In the genomic region with DNA sequence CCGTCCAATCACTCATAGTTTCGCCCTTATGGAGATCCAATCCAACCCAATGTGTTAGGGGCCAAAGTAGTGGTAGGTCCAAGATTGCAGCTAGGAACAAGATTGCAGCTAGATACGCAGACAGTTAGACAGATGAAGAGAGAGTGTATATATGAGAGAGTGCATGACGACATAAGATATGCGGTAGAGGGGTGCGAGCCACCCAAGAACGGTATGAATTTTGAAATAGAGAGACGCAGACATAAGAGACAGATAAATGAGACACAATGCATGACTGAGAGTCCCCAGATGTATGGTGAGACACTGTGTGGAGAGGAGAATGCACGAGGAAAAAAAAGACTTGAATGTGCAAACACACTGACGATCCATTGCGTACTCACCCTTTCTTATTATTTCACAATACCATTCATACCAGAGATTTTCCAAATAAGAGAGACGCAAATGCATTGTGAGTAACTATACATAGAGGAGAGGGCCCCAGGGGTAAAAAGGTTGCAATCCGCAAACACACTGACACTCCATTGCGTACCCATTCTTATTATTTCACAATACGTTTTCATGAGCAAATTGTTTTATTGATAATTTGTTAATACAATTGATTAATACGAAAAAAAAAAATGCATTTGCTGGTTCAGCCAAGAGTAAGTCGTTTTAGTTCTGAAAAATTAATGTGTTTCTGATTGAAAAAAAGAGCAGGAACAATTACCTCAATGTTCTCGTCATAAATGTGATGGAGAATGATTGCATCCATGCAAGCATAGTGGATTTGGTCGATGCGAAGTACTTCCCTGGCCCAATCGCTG, we compare ENCODE assay signal across 4 worm cellular contexts.
TF ChIP-seq lines count a peak whose summit lies in the region.
"Not testable (repeated sequence)": the region's sequence is repeated elsewhere in the genome, so short reads cannot be mapped to it uniquely, and the experiment has no call there.

A gene (minus strand): TSS at position 51 of the 803 bp plus-strand sequence.
A gene (plus strand): TSS at position 575 of the 803 bp plus-strand sequence.

TF ChIP-seq in whole organism, L2 larva, 48 proteins besides CTCF, POLR2A, EP300 and RAD21 (continues in another document):
- TF ChIP-seq lin-11 (tag; optimal IDR thresholded peaks at IDR 0.05; lab: Kevin White, UChicago) = peak; percentile 17
- TF ChIP-seq nhr-237 (tag; optimal IDR thresholded peaks at IDR 0.05; lab: Kevin White, UChicago) = peak; percentile 67
- TF ChIP-seq nhr-6 (tag; optimal IDR thresholded peaks at IDR 0.05; lab: Kevin White, UChicago) = peak; percentile 88
- TF ChIP-seq gmeb-1 (tag; optimal IDR thresholded peaks at IDR 0.05; lab: Kevin White, UChicago) = peak; percentile 76
- peak; percentile 71 to 76 for TF ChIP-seq mdl-1 (tag; optimal IDR thresholded peaks at IDR 0.05; lab: Kevin White, UChicago)
- TF ChIP-seq C34F6.9 (tag; optimal IDR thresholded peaks at IDR 0.05; lab: Kevin White, UChicago) = peak; percentile 93
- TF ChIP-seq mab-5 (tag; optimal IDR thresholded peaks at IDR 0.05; lab: Kevin White, UChicago) = peak; percentile 85
- TF ChIP-seq F13H6.1 (tag; optimal IDR thresholded peaks at IDR 0.05; lab: Kevin White, UChicago) = peak; percentile 93
- peak; percentile 85 for TF ChIP-seq crh-2 (tag; optimal IDR thresholded peaks at IDR 0.05; lab: Kevin White, UChicago)
- TF ChIP-seq egl-27 (tag; optimal IDR thresholded peaks at IDR 0.05; lab: Kevin White, UChicago) = peak; percentile 88
- TF ChIP-seq unc-62 (GFP tag; optimal IDR thresholded peaks at IDR 0.05; lab: Kevin White, UChicago) = peak; percentile 13
- TF ChIP-seq alr-1 (tag; optimal IDR thresholded peaks at IDR 0.05; lab: Kevin White, UChicago) = peak; percentile 52
- TF ChIP-seq nhr-25 (tag; optimal IDR thresholded peaks at IDR 0.05; lab: Kevin White, UChicago) = peak; percentile 85
- TF ChIP-seq ztf-4 (tag; optimal IDR thresholded peaks at IDR 0.05; lab: Kevin White, UChicago) = peak; percentile 85
- TF ChIP-seq nhr-12 (tag; optimal IDR thresholded peaks at IDR 0.05; lab: Kevin White, UChicago) = peak; percentile 11
- TF ChIP-seq Y55F3AM.14 (GFP tag; optimal IDR thresholded peaks at IDR 0.05; lab: Kevin White, UChicago) = peak; percentile 72
- peak; percentile 60 for TF ChIP-seq zag-1 (tag; optimal IDR thresholded peaks at IDR 0.05; lab: Kevin White, UChicago)
- TF ChIP-seq sma-3 (GFP tag; optimal IDR thresholded peaks at IDR 0.05; lab: Kevin White, UChicago) = peak; percentile 87
- TF ChIP-seq ZK546.5 (tag; optimal IDR thresholded peaks at IDR 0.05; lab: Kevin White, UChicago) = peak; percentile 13
- TF ChIP-seq nhr-21 (tag; optimal IDR thresholded peaks at IDR 0.05; lab: Kevin White, UChicago) = peak; percentile 93

TF ChIP-seq in whole organism, L4 larva, 104 proteins besides CTCF, POLR2A, EP300 and RAD21 (continues in another document):
- peak; percentile 77 for TF ChIP-seq egl-43 (GFP tag; IDR thresholded peaks at IDR 0.05; lab: Robert Waterston, UW)
- peak; percentile 54; the same call in 1 of the 2 replicates for TF ChIP-seq lin-29 (GFP tag; IDR thresholded peaks at IDR 0.05; lab: Robert Waterston, UW)
- TF ChIP-seq pha-4 (GFP tag; IDR thresholded peaks at IDR 0.05; lab: Robert Waterston, UW) = peak; percentile 72
- TF ChIP-seq pha-4 (tag; optimal IDR thresholded peaks at IDR 0.05; lab: Kevin White, UChicago) = peak; percentile 36
- peak; percentile 90 for TF ChIP-seq ctbp-1 (GFP tag; IDR thresholded peaks at IDR 0.05; lab: Robert Waterston, UW)
- TF ChIP-seq ces-1 (GFP tag; optimal IDR thresholded peaks at IDR 0.05; lab: Kevin White, UChicago) = peak; percentile 55
- TF ChIP-seq nhr-6 (tag; optimal IDR thresholded peaks at IDR 0.05; lab: Kevin White, UChicago) = peak; percentile 82
- peak; percentile 92 for TF ChIP-seq rbr-2 (tag; optimal IDR thresholded peaks at IDR 0.05; lab: Kevin White, UChicago)
- peak; percentile 94 for TF ChIP-seq duxl-1 (tag; optimal IDR thresholded peaks at IDR 0.05; lab: Kevin White, UChicago; ENCODE audit: poor library complexity)
- peak; percentile 86 for TF ChIP-seq mep-1 (tag; optimal IDR thresholded peaks at IDR 0.05; lab: Kevin White, UChicago)
- TF ChIP-seq snpc-1.2 (GFP tag; IDR thresholded peaks at IDR 0.05; lab: Robert Waterston, UW) = 0 out of 2 replicates have a peak, but pooled peaks have one; percentile 44
- TF ChIP-seq T20F7.1 (GFP tag; optimal IDR thresholded peaks at IDR 0.05; lab: Kevin White, UChicago) = peak; percentile 82
- peak; percentile 40; the same call in 1 of the 2 replicates for TF ChIP-seq lin-1 (GFP tag; IDR thresholded peaks at IDR 0.05; lab: Robert Waterston, UW)
- peak; percentile 47 to 74 for TF ChIP-seq mdl-1 (tag; optimal IDR thresholded peaks at IDR 0.05; lab: Kevin White, UChicago)
- TF ChIP-seq gei-8 (GFP tag; optimal IDR thresholded peaks at IDR 0.05; lab: Kevin White, UChicago) = peak; percentile 19
- TF ChIP-seq zag-1 (tag; optimal IDR thresholded peaks at IDR 0.05; lab: Kevin White, UChicago) = peak; percentile 34
- TF ChIP-seq F10B5.3 (tag; optimal IDR thresholded peaks at IDR 0.05; lab: Kevin White, UChicago) = peak; percentile 53
- TF ChIP-seq hlh-11 (tag; optimal IDR thresholded peaks at IDR 0.05; lab: Kevin White, UChicago) = peak; percentile 88
- TF ChIP-seq arid-1 (GFP tag; conservative IDR thresholded peaks at IDR 0.05; lab: Robert Waterston, UW) = peak; percentile 73
- peak; percentile 38 for TF ChIP-seq nhr-11 (tag; optimal IDR thresholded peaks at IDR 0.05; lab: Kevin White, UChicago)

TF ChIP-seq in whole organism, late embryonic, 69 proteins besides CTCF, POLR2A, EP300 and RAD21 (continues in another document):
- TF ChIP-seq nfya-1 (tag; optimal IDR thresholded peaks at IDR 0.05; lab: Kevin White, UChicago) (peak; percentile 83), ceh-31 (tag; optimal IDR thresholded peaks at IDR 0.05; lab: Kevin White, UChicago) (peak; percentile 82), F13H6.1 (tag; optimal IDR thresholded peaks at IDR 0.05; lab: Kevin White, UChicago) (peak; percentile 2), ceh-14 (tag; optimal IDR thresholded peaks at IDR 0.05; lab: Kevin White, UChicago) (peak; percentile 18), syd-9 (tag; optimal IDR thresholded peaks at IDR 0.05; lab: Kevin White, UChicago) (peak; percentile 12), tbx-2 (tag; optimal IDR thresholded peaks at IDR 0.05; lab: Kevin White, UChicago) (peak; percentile 85), dve-1 (tag; optimal IDR thresholded peaks at IDR 0.05; lab: Kevin White, UChicago) (peak; percentile 71), ceh-18 (tag; optimal IDR thresholded peaks at IDR 0.05; lab: Kevin White, UChicago) (peak; percentile 71), hlh-30 (tag; optimal IDR thresholded peaks at IDR 0.05; lab: Kevin White, UChicago; ENCODE audit: insufficient read depth) (peak; percentile 79), ceh-19 (GFP tag; optimal IDR thresholded peaks at IDR 0.05; lab: Kevin White, UChicago) (peak; percentile 20), sox-2 (GFP tag; IDR thresholded peaks at IDR 0.05; lab: Robert Waterston, UW) (peak; percentile 83), pros-1 (tag; optimal IDR thresholded peaks at IDR 0.05; lab: Kevin White, UChicago) (peak; percentile 78), C08G9.2 (tag; optimal IDR thresholded peaks at IDR 0.05; lab: Kevin White, UChicago) (peak; percentile 16), ets-4 (tag; optimal IDR thresholded peaks at IDR 0.05; lab: Kevin White, UChicago) (peak; percentile 17), unc-3 (tag; optimal IDR thresholded peaks at IDR 0.05; lab: Kevin White, UChicago) (peak; percentile 0), eyg-1 (tag; optimal IDR thresholded peaks at IDR 0.05; lab: Kevin White, UChicago) (peak; percentile 21), ceh-2 (tag; optimal IDR thresholded peaks at IDR 0.05; lab: Kevin White, UChicago) (peak; percentile 52), ref-2 (tag; optimal IDR thresholded peaks at IDR 0.05; lab: Kevin White, UChicago) (peak; percentile 37), ama-1 (optimal IDR thresholded peaks at IDR 0.05; lab: Kevin White, UChicago) (peak; percentile 39), rnt-1 (tag; optimal IDR thresholded peaks at IDR 0.05; lab: Kevin White, UChicago) (peak; percentile 2), unc-86 (tag; optimal IDR thresholded peaks at IDR 0.05; lab: Kevin White, UChicago) (peak; percentile 44)
- TF ChIP-seq unc-3 (GFP tag; conservative IDR thresholded peaks at IDR 0.05; lab: Robert Waterston, UW) = not testable (repeated sequence)

TF ChIP-seq in whole organism, mixed stage, embryonic, 35 proteins besides CTCF, POLR2A, EP300 and RAD21:
- TF ChIP-seq hlh-1 (tag; optimal IDR thresholded peaks at IDR 0.05; lab: Kevin White, UChicago) (peak; percentile 45), ham-2 (GFP tag; optimal IDR thresholded peaks at IDR 0.05; lab: Kevin White, UChicago) (peak; percentile 65), ceh-39 (tag; optimal IDR thresholded peaks at IDR 0.05; lab: Kevin White, UChicago) (peak; percentile 2), pha-4 (tag; optimal IDR thresholded peaks at IDR 0.05; lab: Kevin White, UChicago) (peak; percentile 16), nhr-237 (tag; optimal IDR thresholded peaks at IDR 0.05; lab: Kevin White, UChicago) (peak; percentile 37), unc-120 (tag; optimal IDR thresholded peaks at IDR 0.05; lab: Kevin White, UChicago; ENCODE audit: poor library complexity, severe bottlenecking) (peak; percentile 96), drap-1 (GFP tag; optimal IDR thresholded peaks at IDR 0.05; lab: Kevin White, UChicago) (peak; percentile 41), unc-62 (GFP tag; optimal IDR thresholded peaks at IDR 0.05; lab: Kevin White, UChicago) (peak; percentile 2), lin-13 (tag; optimal IDR thresholded peaks at IDR 0.05; lab: Kevin White, UChicago) (peak; percentile 67), elt-1 (tag; optimal IDR thresholded peaks at IDR 0.05; lab: Kevin White, UChicago; ENCODE audit: borderline replicate concordance, insufficient read depth) (peak; percentile 5), nhr-2 (tag; optimal IDR thresholded peaks at IDR 0.05; lab: Kevin White, UChicago) (peak; percentile 20), lsy-2 (tag; optimal IDR thresholded peaks at IDR 0.05; lab: Kevin White, UChicago) (peak; percentile 75), ces-1 (GFP tag; optimal IDR thresholded peaks at IDR 0.05; lab: Kevin White, UChicago) (peak; percentile 90), mls-2 (tag; optimal IDR thresholded peaks at IDR 0.05; lab: Kevin White, UChicago) (peak; percentile 30), ceh-43 (GFP tag; optimal IDR thresholded peaks at IDR 0.05; lab: Kevin White, UChicago) (peak; percentile 17), cnd-1 (tag; optimal IDR thresholded peaks at IDR 0.05; lab: Kevin White, UChicago) (peak; percentile 27), mep-1 (tag; optimal IDR thresholded peaks at IDR 0.05; lab: Kevin White, UChicago) (peak; percentile 55)
TF ChIP-seq in whole organism, mixed stage, embryonic: peak in this region for 17; not testable (repeated sequence) for 18.
